Fruit fly (Drosophila melanogaster): ENCODE results near the gene ebd1.

ebd1 gene

DNA sequence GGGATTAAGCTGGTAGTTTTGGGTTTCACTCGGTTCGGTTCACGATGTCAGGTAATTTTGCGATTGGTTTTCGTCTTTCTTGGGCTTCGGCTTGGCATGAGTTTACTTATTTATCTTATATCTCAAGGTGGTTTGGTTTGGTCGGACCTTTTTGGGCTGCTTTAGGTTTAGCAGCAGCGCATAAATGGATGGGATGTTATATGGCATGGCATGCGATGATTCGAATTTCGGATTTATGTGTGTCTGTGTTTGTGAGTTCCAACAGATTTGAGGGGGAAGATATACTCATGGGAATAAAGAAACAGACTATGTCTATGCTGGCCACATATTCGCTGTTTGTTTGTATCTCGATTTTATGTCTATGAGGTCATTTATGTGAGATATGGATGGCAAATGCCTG lies 12.4 kb upstream of the ebd1 start:
- TF ChIP-seq Ets98B (GFP tag; IDR thresholded peaks at IDR 0.05) = no peak
- no peak for TF ChIP-seq CG13204 (GFP tag; optimal IDR thresholded peaks at IDR 0.05)
- TF ChIP-seq CG4496 (GFP tag; IDR thresholded peaks at IDR 0.05) = no peak
- no peak for TF ChIP-seq CG15710 (tag; optimal IDR thresholded peaks at IDR 0.05)
- no peak for TF ChIP-seq CG17806 (tag; optimal IDR thresholded peaks at IDR 0.05)
- no peak for TF ChIP-seq rn (GFP tag; IDR thresholded peaks at IDR 0.05)
- TF ChIP-seq CG14655 (GFP tag; optimal IDR thresholded peaks at IDR 0.05) = no peak

DNA sequence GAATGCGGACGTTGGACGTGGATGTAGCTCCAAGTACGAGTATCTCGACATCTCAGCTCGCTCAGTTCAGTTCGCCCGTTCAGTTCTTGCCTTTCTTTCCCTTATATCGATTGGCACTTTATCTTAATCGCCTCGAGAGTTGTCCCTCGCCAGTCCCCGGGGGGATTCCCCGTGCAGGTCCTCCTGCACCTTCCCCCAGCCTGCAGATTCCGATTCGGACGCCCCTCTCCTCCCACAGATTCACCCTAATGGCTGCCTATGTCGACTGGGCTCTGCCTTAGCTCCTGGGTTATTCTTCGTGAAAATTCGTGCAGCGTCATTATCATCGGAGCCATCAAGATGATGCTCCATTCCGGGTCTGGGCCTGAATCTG lies 11.7 kb upstream of the ebd1 start:
- TF ChIP-seq CG12605 (GFP tag; IDR thresholded peaks at IDR 0.05) (no peak), Ets98B (GFP tag; IDR thresholded peaks at IDR 0.05) (no peak), CG34367 (tag; optimal IDR thresholded peaks at IDR 0.05) (no peak), rn (GFP tag; IDR thresholded peaks at IDR 0.05) (no peak)

DNA sequence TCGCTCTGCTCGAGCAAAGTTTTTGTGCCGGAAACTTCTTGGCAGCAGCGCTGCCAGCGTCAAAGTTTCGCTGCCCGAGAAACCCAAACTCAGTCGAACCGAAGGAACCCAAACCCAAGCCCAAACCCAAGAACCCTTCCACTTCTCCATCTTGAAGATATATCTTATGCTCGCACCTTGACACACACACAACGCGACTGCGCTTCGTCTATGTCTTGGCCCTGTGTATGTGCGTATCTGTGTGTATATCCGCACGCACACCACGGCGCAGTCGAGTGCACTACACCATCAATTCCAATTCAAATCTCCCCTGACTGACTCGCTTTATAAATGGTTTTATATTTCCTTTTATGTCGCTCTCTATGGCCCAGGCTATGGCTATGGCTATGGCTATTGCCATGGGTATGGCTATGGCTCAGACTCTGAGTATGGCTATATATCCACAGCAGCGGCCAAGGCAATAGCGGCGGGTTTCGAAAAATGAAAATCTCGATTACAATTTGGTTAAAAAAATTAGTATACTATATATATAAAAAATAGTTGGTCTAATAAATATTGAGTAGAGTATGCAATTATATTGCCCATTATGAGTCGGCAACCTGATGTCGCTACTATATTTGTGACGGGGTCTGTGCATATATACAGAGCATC lies 11.2 kb upstream of the ebd1 start:
- peak; percentile 94 for TF ChIP-seq CG13204 (GFP tag; optimal IDR thresholded peaks at IDR 0.05)
- peak; percentile 94 for TF ChIP-seq CG8301 (tag; optimal IDR thresholded peaks at IDR 0.05)
- TF ChIP-seq CG14655 (GFP tag; optimal IDR thresholded peaks at IDR 0.05) = peak; percentile 97
- peak; percentile 95 for TF ChIP-seq CG32121 (GFP tag; IDR thresholded peaks at IDR 0.05)
- TF ChIP-seq CG12605 (GFP tag; IDR thresholded peaks at IDR 0.05) = peak; percentile 95
- TF ChIP-seq EcR (GFP tag; optimal IDR thresholded peaks at IDR 0.05) = peak; percentile 45
- peak; percentile 97 for TF ChIP-seq fd96Ca (GFP tag; IDR thresholded peaks at IDR 0.05)
- peak; percentile 90 for TF ChIP-seq Snoo (tag; optimal IDR thresholded peaks at IDR 0.05)
- TF ChIP-seq CG4496 (GFP tag; IDR thresholded peaks at IDR 0.05) = peak; percentile 96
- peak; percentile 99 for TF ChIP-seq CG9948 (tag; optimal IDR thresholded peaks at IDR 0.05)
- TF ChIP-seq CG8159 (tag; optimal IDR thresholded peaks at IDR 0.05) = peak; percentile 98
- TF ChIP-seq Ets98B (GFP tag; IDR thresholded peaks at IDR 0.05) = peak; percentile 96
- peak; percentile 95 for TF ChIP-seq gl (tag; optimal IDR thresholded peaks at IDR 0.05)
- TF ChIP-seq CG34367 (tag; optimal IDR thresholded peaks at IDR 0.05) = peak; percentile 95
- peak; percentile 91 for TF ChIP-seq Pif1A (GFP tag; optimal IDR thresholded peaks at IDR 0.05)
- TF ChIP-seq Pif1B (GFP tag; optimal IDR thresholded peaks at IDR 0.05) = peak; percentile 95
- TF ChIP-seq rn (GFP tag; IDR thresholded peaks at IDR 0.05) = peak; percentile 92
- no peak for TF ChIP-seq D1 (tag; optimal IDR thresholded peaks at IDR 0.05)
- TF ChIP-seq CG10348 (GFP tag; IDR thresholded peaks at IDR 0.05) = peak; percentile 78
- TF ChIP-seq CG15710 (tag; optimal IDR thresholded peaks at IDR 0.05) = peak; percentile 98
- TF ChIP-seq CG17806 (tag; optimal IDR thresholded peaks at IDR 0.05) = peak; percentile 99

DNA sequence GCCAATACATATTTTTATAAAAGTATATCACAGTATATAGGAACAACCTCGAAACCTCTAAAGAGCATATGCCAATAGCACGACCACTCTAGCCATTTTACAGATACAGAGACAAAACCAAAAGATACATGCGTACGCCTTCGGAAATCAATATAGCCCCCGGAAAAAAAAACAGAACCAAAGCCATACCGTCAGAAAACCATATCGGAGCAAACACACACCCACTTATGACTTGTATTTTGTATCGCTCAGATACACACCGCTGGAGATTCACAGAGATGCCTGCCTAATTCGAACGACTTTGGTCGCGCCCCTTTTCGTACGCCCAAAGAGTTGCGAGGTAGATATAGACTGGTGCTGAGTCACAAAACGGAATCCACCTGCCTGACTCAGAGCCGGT lies 10.2 kb upstream of the ebd1 start:
- no peak for TF ChIP-seq Pif1A (GFP tag; optimal IDR thresholded peaks at IDR 0.05)
- no peak for TF ChIP-seq CG4496 (GFP tag; IDR thresholded peaks at IDR 0.05)
- TF ChIP-seq EcR (GFP tag; optimal IDR thresholded peaks at IDR 0.05) = no peak
- TF ChIP-seq CG9948 (tag; optimal IDR thresholded peaks at IDR 0.05) = no peak
- no peak for TF ChIP-seq CG17806 (tag; optimal IDR thresholded peaks at IDR 0.05)
- no peak for TF ChIP-seq CG34367 (tag; optimal IDR thresholded peaks at IDR 0.05)
- TF ChIP-seq fd96Ca (GFP tag; IDR thresholded peaks at IDR 0.05) = no peak
- no peak for TF ChIP-seq Snoo (tag; optimal IDR thresholded peaks at IDR 0.05)
- TF ChIP-seq CG8159 (tag; optimal IDR thresholded peaks at IDR 0.05) = no peak

DNA sequence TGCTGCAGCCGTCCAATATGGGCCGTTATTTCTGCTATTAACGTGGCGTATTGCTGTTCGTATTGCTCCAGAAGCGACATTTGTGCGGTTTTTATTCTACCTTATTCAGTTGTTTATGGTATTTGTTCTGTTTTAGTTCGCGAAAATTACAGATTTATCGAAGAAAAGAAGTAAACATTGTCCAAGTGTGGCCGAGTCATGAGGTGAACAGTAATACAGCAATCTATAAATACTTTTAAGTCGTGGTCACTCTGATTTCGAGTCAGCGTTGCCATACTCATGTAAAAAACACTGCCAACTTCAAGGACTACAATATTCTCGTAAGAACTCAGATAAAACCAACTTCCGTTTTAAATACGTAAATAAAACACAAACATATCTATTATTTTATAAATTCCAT lies 7.3 kb upstream of the ebd1 start, which contains the start of gene Vti1a:
TSS of gene Vti1a (minus strand) at position 221 of the 400 bp plus-strand sequence.
- TF ChIP-seq gl (tag; optimal IDR thresholded peaks at IDR 0.05) (no peak), Snoo (tag; optimal IDR thresholded peaks at IDR 0.05) (peak; percentile 12)

DNA sequence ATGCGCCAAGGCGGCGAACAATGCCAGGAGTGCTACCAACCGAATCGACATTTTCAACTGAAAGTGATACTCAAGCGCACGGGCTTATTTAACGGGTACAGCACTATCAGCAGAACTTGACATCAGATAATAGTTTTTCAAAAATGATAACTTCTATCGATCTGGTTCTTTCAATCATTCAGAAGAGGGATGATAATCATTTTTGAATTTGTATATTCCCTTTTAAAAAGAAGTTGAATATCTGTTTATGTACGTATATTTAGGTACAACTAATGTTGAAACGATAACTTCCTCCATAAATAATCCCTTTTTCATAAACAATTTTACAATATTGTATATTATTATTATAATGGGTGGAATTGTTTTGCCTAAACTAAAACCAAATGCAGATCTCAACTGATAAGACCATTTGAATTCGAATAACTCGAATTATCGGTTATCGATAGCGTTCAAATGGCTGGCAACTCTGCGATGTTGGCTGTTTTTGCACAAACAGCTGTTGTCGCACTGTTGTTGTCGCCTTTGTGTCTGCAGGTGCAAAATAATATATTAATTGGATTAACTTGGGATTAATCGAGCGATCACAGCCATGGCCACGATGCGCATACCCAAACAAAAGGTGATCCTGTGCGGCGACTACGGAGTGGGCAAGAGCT lies 4.8 kb upstream of the ebd1 start, which contains the start of the genes CG32483 and RabX6:
TSS of gene CG32483 (minus strand) at position 51 of the 656 bp plus-strand sequence.
TSS of gene RabX6 (plus strand) at position 487 of the 656 bp plus-strand sequence.
- TF ChIP-seq CG14655 (GFP tag; optimal IDR thresholded peaks at IDR 0.05) (no peak), CG13204 (GFP tag; optimal IDR thresholded peaks at IDR 0.05) (no peak), fd96Ca (GFP tag; IDR thresholded peaks at IDR 0.05) (no peak), rn (GFP tag; IDR thresholded peaks at IDR 0.05) (no peak), Ets98B (GFP tag; IDR thresholded peaks at IDR 0.05) (no peak)

DNA sequence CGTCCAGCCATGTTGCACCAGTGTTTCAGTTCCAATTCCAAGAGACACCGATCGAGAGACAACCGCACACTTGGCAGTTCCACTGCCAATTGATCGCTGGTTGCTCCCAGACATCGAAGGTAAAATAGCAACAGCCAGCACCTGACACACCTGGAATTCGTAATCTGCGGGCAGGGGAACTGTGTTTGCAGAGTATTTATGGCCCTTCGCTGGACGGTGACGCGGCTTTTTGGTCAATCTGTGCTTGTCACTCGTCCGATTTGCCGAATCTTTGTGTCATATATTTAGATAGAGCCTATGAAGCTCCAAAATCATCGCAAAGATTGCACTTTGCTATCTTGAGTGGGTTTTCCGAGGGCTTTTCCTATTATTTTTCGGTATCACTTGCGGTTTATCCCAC lies 2.5 kb upstream of the ebd1 start, which contains the start of gene hiro:
TSS of gene hiro (minus strand) at position 101 of the 400 bp plus-strand sequence.
- TF ChIP-seq CG34367 (tag; optimal IDR thresholded peaks at IDR 0.05) (no peak), rn (GFP tag; IDR thresholded peaks at IDR 0.05) (no peak), CG10348 (GFP tag; IDR thresholded peaks at IDR 0.05) (no peak)

Measured in whole organism, pupa.